Worm (Caenorhabditis elegans) whole organism, L2 larva: Measurements from ENCODE around the gene gur-4.
A peak's percentile ranks its signal among the peaks of the same experiment; 100 is the strongest.

Experiments used
- C34F6.9 ChIP-seq: fragments of 150-350 bp; optimal IDR thresholded peaks from 2 replicates; lab custom pipeline; 2014; ENCODE audit warnings: missing biosample characterization, missing genetic modification characterization
- F13H6.1 ChIP-seq: sonication (generic microtip); optimal IDR thresholded peaks from 2 replicates; lab custom pipeline; 2016; ENCODE audit warnings: missing genetic modification characterization, missing compliant biosample characterization
- R02D3.7 ChIP-seq: fragments of 150-350 bp; optimal IDR thresholded peaks from 2 replicates; lab custom pipeline; 2014; ENCODE audit warnings: missing biosample characterization, missing genetic modification characterization
- Y55F3AM.14 ChIP-seq: fragments of 200-800 bp; sonication (Bioruptor generic); optimal IDR thresholded peaks from 2 replicates; lab custom pipeline; 2018; ENCODE audit warnings: mild to moderate bottlenecking, missing genetic modification characterization, missing compliant biosample characterization
- ZK546.5 ChIP-seq: sonication (generic microtip); optimal IDR thresholded peaks from 2 replicates; lab custom pipeline; 2017; ENCODE audit warnings: missing biosample characterization, missing genetic modification characterization
- ceh-16 ChIP-seq: fragments of 150-350 bp; optimal IDR thresholded peaks from 2 replicates; lab custom pipeline; 2014; ENCODE audit warnings: missing biosample characterization, missing genetic modification characterization
- ceh-82 ChIP-seq: fragments of 150-350 bp; optimal IDR thresholded peaks from 2 replicates; lab custom pipeline; 2014; ENCODE audit warnings: missing biosample characterization, missing genetic modification characterization
- elt-1 ChIP-seq: fragments of 150-350 bp; optimal IDR thresholded peaks from 2 replicates; lab custom pipeline; 2014; ENCODE audit warnings: missing biosample characterization, missing genetic modification characterization
- fos-1 ChIP-seq: fragments of 150-350 bp; optimal IDR thresholded peaks from 2 replicates; lab custom pipeline; 2014; ENCODE audit warnings: missing biosample characterization, missing genetic modification characterization
- gmeb-1 ChIP-seq: fragments of 150-350 bp; optimal IDR thresholded peaks from 2 replicates; lab custom pipeline; 2014; ENCODE audit warnings: missing biosample characterization, missing genetic modification characterization
- lin-11 ChIP-seq: fragments of 150-350 bp; sonication (generic microtip); optimal IDR thresholded peaks from 2 replicates; lab custom pipeline; 2014; ENCODE audit warnings: missing biosample characterization, missing genetic modification characterization, inconsistent platforms, mixed read lengths
- lin-13 ChIP-seq: fragments of 150-350 bp; optimal IDR thresholded peaks from 2 replicates; lab custom pipeline; 2014; ENCODE audit warnings: missing biosample characterization, missing genetic modification reagents, missing genetic modification characterization
- lin-39 ChIP-seq: fragments of 150-350 bp; optimal IDR thresholded peaks from 2 replicates; lab custom pipeline; 2014; ENCODE audit warnings: missing biosample characterization, missing genetic modification reagents, missing genetic modification characterization
- lsy-2 ChIP-seq, 2 experiments: fragments of 150-350 bp in 1 of 2; sonication (generic microtip) in 1 of 2; optimal IDR thresholded peaks; 2 replicates each; lab custom pipeline; 2014 to 2017; ENCODE audit warnings: missing biosample characterization in 2 of 2, missing genetic modification characterization in 2 of 2
- mab-5 ChIP-seq: fragments of 150-350 bp; optimal IDR thresholded peaks from 2 replicates; lab custom pipeline; 2014; ENCODE audit warnings: missing biosample characterization, missing genetic modification characterization
- mbf-1 ChIP-seq: sonication (generic microtip); optimal IDR thresholded peaks from 2 replicates; lab custom pipeline; 2017; ENCODE audit warnings: missing biosample characterization, missing genetic modification characterization
- nhr-10 ChIP-seq: sonication (generic microtip); optimal IDR thresholded peaks from 2 replicates; lab custom pipeline; 2017; ENCODE audit warnings: missing biosample characterization, missing genetic modification characterization
- nhr-12 ChIP-seq: fragments of 150-350 bp; optimal IDR thresholded peaks from 2 replicates; lab custom pipeline; 2014; ENCODE audit warnings: missing biosample characterization, missing genetic modification characterization
- nhr-129 ChIP-seq: fragments of 150-350 bp; optimal IDR thresholded peaks from 2 replicates; lab custom pipeline; 2014; ENCODE audit warnings: missing biosample characterization, missing genetic modification characterization
- nhr-21 ChIP-seq: fragments of 150-350 bp; optimal IDR thresholded peaks from 2 replicates; lab custom pipeline; 2014; ENCODE audit warnings: missing biosample characterization, missing genetic modification characterization
- nhr-23 ChIP-seq: fragments of 150-350 bp; optimal IDR thresholded peaks from 2 replicates; lab custom pipeline; 2014; ENCODE audit warnings: missing biosample characterization, missing genetic modification reagents, missing genetic modification characterization
- nhr-237 ChIP-seq: fragments of 150-350 bp; optimal IDR thresholded peaks from 2 replicates; lab custom pipeline; 2014; ENCODE audit warnings: missing biosample characterization, missing genetic modification characterization
- nhr-6 ChIP-seq: fragments of 150-350 bp; optimal IDR thresholded peaks from 2 replicates; lab custom pipeline; 2014; ENCODE audit warnings: missing biosample characterization, missing genetic modification characterization
- nhr-77 ChIP-seq: fragments of 150-350 bp; optimal IDR thresholded peaks from 2 replicates; lab custom pipeline; 2014; ENCODE audit warnings: missing biosample characterization, missing genetic modification characterization
- peb-1 ChIP-seq: fragments of 150-350 bp; optimal IDR thresholded peaks from 2 replicates; lab custom pipeline; 2014; ENCODE audit warnings: missing biosample characterization, missing genetic modification characterization
- sem-4 ChIP-seq: fragments of 150-350 bp; optimal IDR thresholded peaks from 2 replicates; lab custom pipeline; 2014; ENCODE audit warnings: missing biosample characterization, missing genetic modification reagents, missing genetic modification characterization
- sma-3 ChIP-seq: sonication (generic microtip); optimal IDR thresholded peaks from 2 replicates; lab custom pipeline; 2016; ENCODE audit warnings: missing genetic modification reagents, missing genetic modification characterization, missing compliant biosample characterization
- sma-9 ChIP-seq, 2 experiments: fragments of 150-350 bp in 1 of 2; sonication (generic microtip) in 1 of 2; optimal IDR thresholded peaks; 2 replicates each; lab custom pipeline; 2014 to 2016; ENCODE audit warnings: missing genetic modification characterization in 2 of 2, mild to moderate bottlenecking in 1 of 2, missing biosample characterization in 1 of 2, missing compliant biosample characterization in 1 of 2, missing genetic modification reagents in 1 of 2, moderate library complexity in 1 of 2
- snpc-4 ChIP-seq: fragments of 150-350 bp; optimal IDR thresholded peaks from 2 replicates; lab custom pipeline; 2014; ENCODE audit warnings: missing biosample characterization, missing genetic modification characterization
- unc-39 ChIP-seq: fragments of 150-350 bp; optimal IDR thresholded peaks from 2 replicates; lab custom pipeline; 2014; ENCODE audit warnings: missing biosample characterization, missing genetic modification characterization
- unc-55 ChIP-seq: fragments of 150-350 bp; sonication (generic microtip); optimal IDR thresholded peaks from 3 replicates; lab custom pipeline; 2014; ENCODE audit warnings: missing biosample characterization, missing genetic modification reagents, missing genetic modification characterization
- unc-62 ChIP-seq: fragments of 150-350 bp; optimal IDR thresholded peaks from 2 replicates; lab custom pipeline; 2014; ENCODE audit warnings: missing biosample characterization, missing genetic modification reagents, missing genetic modification characterization
- zag-1 ChIP-seq: fragments of 150-350 bp; optimal IDR thresholded peaks from 2 replicates; lab custom pipeline; 2014; ENCODE audit warnings: missing biosample characterization, missing genetic modification characterization
- ztf-1 ChIP-seq: fragments of 200-800 bp; sonication (Bioruptor generic); conservative IDR thresholded peaks from 2 replicates; pipeline ENCODE4 v1.3.6; 2022; ENCODE audit warnings: missing genetic modification characterization, missing compliant biosample characterization
- ztf-11 ChIP-seq: sonication (generic microtip); optimal IDR thresholded peaks from 2 replicates; lab custom pipeline; 2017; ENCODE audit warnings: missing biosample characterization, missing genetic modification characterization

Gene gur-4

ce11 chrII:14098348-14098747 is 6.2 kb upstream of the gur-4 start:
- no peak for TF ChIP-seq peb-1 (tag; lab: Kevin White, UChicago)
- no peak for TF ChIP-seq nhr-129 (tag; lab: Kevin White, UChicago)
- no peak for TF ChIP-seq nhr-237 (tag; lab: Kevin White, UChicago)
- TF ChIP-seq nhr-21 = no peak
- TF ChIP-seq F13H6.1 = no peak
- TF ChIP-seq ceh-82 (tag; lab: Kevin White, UChicago) = no peak
- no peak for TF ChIP-seq nhr-6
- TF ChIP-seq lin-39 = no peak
- no peak for TF ChIP-seq snpc-4 (tag; lab: Kevin White, UChicago)
- TF ChIP-seq ztf-11 (tag; lab: Kevin White, UChicago) = no peak
- no peak for TF ChIP-seq unc-39 (tag; lab: Kevin White, UChicago)
- TF ChIP-seq R02D3.7 (tag; lab: Kevin White, UChicago) = no peak
- no peak for TF ChIP-seq mbf-1 (tag; lab: Kevin White, UChicago)
- TF ChIP-seq unc-62 (GFP tag; lab: Kevin White, UChicago) = no peak
- no peak for TF ChIP-seq ztf-1 (GFP tag; lab: Robert Waterston, UW)
- TF ChIP-seq ZK546.5 (tag; lab: Kevin White, UChicago) = no peak
- TF ChIP-seq sem-4 (tag; lab: Kevin White, UChicago) = no peak
- TF ChIP-seq gmeb-1 (tag; lab: Kevin White, UChicago) = no peak

- no peak for TF ChIP-seq lin-39
- TF ChIP-seq nhr-10 (tag; lab: Kevin White, UChicago) = no peak
- TF ChIP-seq ztf-11 (tag; lab: Kevin White, UChicago) = no peak
- TF ChIP-seq gmeb-1 (tag; lab: Kevin White, UChicago) = no peak
- TF ChIP-seq nhr-12 (tag; lab: Kevin White, UChicago) = no peak
- TF ChIP-seq elt-1 (tag; lab: Kevin White, UChicago) = no peak
- TF ChIP-seq lin-13 (GFP tag; lab: Kevin White, UChicago) = no peak
- no peak for TF ChIP-seq ZK546.5 (tag; lab: Kevin White, UChicago)
These were observed 3.6 kb upstream of the gur-4 start, which contains the start of gene bkip-1 for ce11 chrII:14100963-14101362. Gene bkip-1, plus strand, starts transcription at chrII:14101263.

DNA sequence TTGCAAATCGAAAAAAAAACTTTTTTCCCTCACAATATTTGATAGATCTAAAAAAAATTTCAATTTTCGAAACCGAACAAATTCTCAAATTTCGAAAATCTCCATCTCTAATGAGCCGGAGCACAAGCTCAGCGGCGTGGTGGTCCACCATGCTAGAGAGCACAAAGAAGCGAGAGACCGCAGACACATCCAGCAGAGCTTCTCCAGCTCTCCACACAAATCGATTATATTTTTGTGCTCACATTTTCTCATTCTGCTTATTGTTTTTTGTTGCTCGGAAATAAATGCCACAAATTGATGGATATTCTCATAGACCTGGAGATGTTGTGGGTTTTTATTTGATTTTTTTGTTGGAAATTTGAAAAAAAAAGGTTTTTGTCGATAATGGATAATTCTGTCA is 2.5 kb upstream of the gur-4 start:
- TF ChIP-seq C34F6.9 (tag; lab: Kevin White, UChicago) = peak; percentile 53
- no peak for TF ChIP-seq lin-11 (tag; lab: Kevin White, UChicago)
- TF ChIP-seq unc-55 = peak; percentile 30
- peak in 1 of 2 experiments; percentile 11 for TF ChIP-seq lsy-2 (tag; optimal IDR thresholded peaks at IDR 0.05; lab: Kevin White, UChicago)
- TF ChIP-seq sma-9 (GFP tag; optimal IDR thresholded peaks at IDR 0.05; lab: Kevin White, UChicago) = no peak
- no peak for TF ChIP-seq sma-9 (tag; optimal IDR thresholded peaks at IDR 0.05; lab: Kevin White, UChicago)

DNA sequence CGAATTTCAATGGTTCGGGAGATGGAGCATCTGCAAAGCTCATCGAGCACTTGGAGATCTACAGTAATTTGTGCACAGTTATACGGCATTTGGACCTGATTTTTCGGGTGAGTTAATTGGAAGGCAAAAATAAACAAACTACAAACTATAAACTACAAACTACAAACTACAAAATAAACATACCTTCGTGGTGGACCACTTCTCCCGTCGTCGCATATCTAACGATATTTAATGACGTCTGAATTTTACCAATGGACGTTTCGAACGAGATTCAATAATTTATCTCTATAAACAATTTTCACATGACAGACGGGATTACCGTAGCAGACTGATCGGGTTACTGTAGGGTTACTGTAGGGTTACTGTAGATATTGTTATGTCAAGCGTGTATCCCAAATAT is 1.6 kb downstream of the gur-4 start:
- no peak for TF ChIP-seq fos-1 (tag; lab: Kevin White, UChicago)
- no peak for TF ChIP-seq zag-1 (tag; lab: Kevin White, UChicago)
- TF ChIP-seq sma-3 (GFP tag; lab: Kevin White, UChicago) = no peak
- no peak for TF ChIP-seq unc-39 (tag; lab: Kevin White, UChicago)

DNA sequence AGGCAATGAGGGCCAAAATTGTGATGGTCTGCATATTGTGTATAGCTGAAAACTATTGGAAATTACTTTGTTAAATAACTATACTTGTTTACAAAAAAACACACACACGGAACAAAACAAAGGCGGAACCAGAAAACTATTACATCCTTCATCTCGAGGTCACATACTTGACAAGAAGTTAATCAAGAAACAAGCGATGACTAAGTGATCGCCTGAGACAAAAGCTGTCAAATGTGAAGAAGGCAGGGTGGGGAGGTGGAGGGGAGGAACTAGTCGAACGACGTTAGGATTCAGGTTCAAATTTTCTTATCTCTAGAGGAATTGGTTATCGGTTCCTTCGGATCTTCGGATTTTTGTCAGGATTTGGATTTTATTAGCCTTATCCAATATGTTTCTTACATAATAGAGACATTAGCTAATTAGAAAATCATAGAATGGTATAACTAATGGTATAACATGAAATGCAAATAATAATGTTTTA is 4.7 kb downstream of the gur-4 start, which contains the start of gene cpg-7:
Gene cpg-7 (minus strand): TSS at position 51 of the 481 bp plus-strand sequence.
- TF ChIP-seq snpc-4 (tag; lab: Kevin White, UChicago) = no peak
- no peak for TF ChIP-seq mab-5
- TF ChIP-seq mbf-1 (tag; lab: Kevin White, UChicago) = no peak
- TF ChIP-seq nhr-77 (tag; lab: Kevin White, UChicago) = no peak
- TF ChIP-seq nhr-23 (tag; lab: Kevin White, UChicago) = no peak
- no peak for TF ChIP-seq sma-3 (GFP tag; lab: Kevin White, UChicago)
- TF ChIP-seq ceh-16 (tag; lab: Kevin White, UChicago) = no peak
- no peak for TF ChIP-seq ceh-82 (tag; lab: Kevin White, UChicago)
- no peak for TF ChIP-seq Y55F3AM.14 (GFP tag; lab: Kevin White, UChicago)
- TF ChIP-seq nhr-12 (tag; lab: Kevin White, UChicago) = no peak
- no peak for TF ChIP-seq elt-1 (tag; lab: Kevin White, UChicago)
- TF ChIP-seq, all 48 proteins: peak for 0
